Worm (Caenorhabditis elegans) whole organism, dauer: ENCODE measurements around the gene ptr-16.

Experiments used
- unc-62 ChIP-seq: sonication (generic microtip); optimal IDR thresholded peaks from 2 replicates; lab custom pipeline; 2017; ENCODE audit warnings: missing biosample characterization, missing genetic modification reagents, missing genetic modification characterization

Gene ptr-16

ce11 chrV:1220509-1220908 lies 55.0 kb downstream of the ptr-16 start, which contains the start of gene Y50D4A.10:
TSS of gene Y50D4A.10 (minus strand) at chrV:1220565.
- no peak for TF ChIP-seq unc-62

- TF ChIP-seq unc-62 = no peak
Measured at ce11 chrV:1223559-1223958, 58.0 kb downstream of the ptr-16 start.
